Worm (Caenorhabditis elegans) whole organism, L1 larva: ENCODE measurements around the gene mboa-7.

Experiments
- C16A3.4 ChIP-seq: fragments of 150-350 bp; optimal IDR thresholded peaks from 2 replicates; lab custom pipeline; 2014; ENCODE audit warnings: missing biosample characterization, missing genetic modification characterization
- F16B12.6 ChIP-seq: fragments of 150-350 bp; optimal IDR thresholded peaks from 2 replicates; lab custom pipeline; 2014; ENCODE audit warnings: missing biosample characterization, missing genetic modification characterization
- aha-1 ChIP-seq: fragments of 150-350 bp; optimal IDR thresholded peaks from 2 replicates; lab custom pipeline; 2014; ENCODE audit warnings: missing biosample characterization, missing genetic modification characterization
- alr-1 ChIP-seq: fragments of 200-800 bp; sonication (Bioruptor generic); optimal IDR thresholded peaks from 2 replicates; lab custom pipeline; 2018; ENCODE audit warnings: borderline replicate concordance, mild to moderate bottlenecking, missing genetic modification characterization, missing compliant biosample characterization
- ama-1 ChIP-seq: fragments of 150-350 bp; optimal IDR thresholded peaks from 2 replicates; lab custom pipeline; 2014
- blmp-1 ChIP-seq: fragments of 150-350 bp; optimal IDR thresholded peaks from 2 replicates; lab custom pipeline; 2014; ENCODE audit warnings: missing biosample characterization, missing genetic modification characterization
- ceh-8 ChIP-seq: fragments of 200-800 bp; sonication (Bioruptor generic); optimal IDR thresholded peaks from 2 replicates; lab custom pipeline; 2018; ENCODE audit warnings: mild to moderate bottlenecking, missing genetic modification characterization, moderate library complexity, missing compliant biosample characterization
- dpl-1 ChIP-seq, 3 experiments: fragments of 150-350 bp in 2 of 3; sonication (generic microtip) in 1 of 3; optimal IDR thresholded peaks; 2 replicates each; lab custom pipeline; 2014 to 2017; ENCODE audit warnings: missing biosample characterization in 3 of 3, missing genetic modification characterization in 3 of 3, missing genetic modification reagents in 3 of 3
- efl-1 ChIP-seq, 4 experiments: fragments of 150-350 bp; optimal IDR thresholded peaks in 3 of 4; peaks in 1 of 4; 1 replicate in 1 of 4; 2 replicates in 3 of 4; lab custom pipeline; 2014; ENCODE audit warnings: missing biosample characterization in 2 of 4, missing genetic modification characterization in 2 of 4, missing genetic modification reagents in 2 of 4
- efl-3 ChIP-seq: fragments of 200-800 bp; sonication (Bioruptor generic); optimal IDR thresholded peaks from 2 replicates; lab custom pipeline; 2018; ENCODE audit warnings: mild to moderate bottlenecking, missing genetic modification characterization, missing compliant biosample characterization
- elt-2 ChIP-seq: sonication (generic microtip); optimal IDR thresholded peaks from 2 replicates; lab custom pipeline; 2016; ENCODE audit warnings: missing genetic modification characterization, mild to moderate bottlenecking, inconsistent platforms, missing compliant biosample characterization, missing genetic modification reagents
- ets-5 ChIP-seq: fragments of 200-800 bp; sonication (Bioruptor generic); IDR thresholded peaks from 2 replicates; pipeline ENCODE4 v1.3.6; 2022; ENCODE audit warnings: missing genetic modification characterization, missing compliant biosample characterization
- fkh-10 ChIP-seq: sonication (generic microtip); optimal IDR thresholded peaks from 2 replicates; lab custom pipeline; 2017; ENCODE audit warnings: missing biosample characterization, missing genetic modification reagents, missing genetic modification characterization
- fkh-8 ChIP-seq: sonication (generic microtip); optimal IDR thresholded peaks from 2 replicates; lab custom pipeline; 2016; ENCODE audit warnings: mild to moderate bottlenecking, missing genetic modification characterization, missing compliant biosample characterization
- grh-1 ChIP-seq: fragments of 200-800 bp; sonication (Bioruptor generic); IDR thresholded peaks from 2 replicates; pipeline ENCODE4 v1.3.6; 2022; ENCODE audit warnings: missing genetic modification reagents, missing genetic modification characterization, missing compliant biosample characterization
- lin-13 ChIP-seq: fragments of 150-350 bp; optimal IDR thresholded peaks from 2 replicates; lab custom pipeline; 2014; ENCODE audit warnings: missing biosample characterization, missing genetic modification reagents, missing genetic modification characterization
- lin-14 ChIP-seq: fragments of 200-800 bp; sonication (Bioruptor generic); optimal IDR thresholded peaks from 2 replicates; lab custom pipeline; 2018; ENCODE audit warnings: mild to moderate bottlenecking, missing genetic modification characterization, moderate library complexity, missing compliant biosample characterization
- lin-15B ChIP-seq: fragments of 150-350 bp; sonication (generic microtip); optimal IDR thresholded peaks from 3 replicates; lab custom pipeline; 2014; ENCODE audit warnings: missing biosample characterization, missing genetic modification characterization
- lir-3 ChIP-seq: sonication (generic microtip); optimal IDR thresholded peaks from 2 replicates; lab custom pipeline; 2016; ENCODE audit warnings: mild to moderate bottlenecking, missing genetic modification characterization, moderate library complexity, missing compliant biosample characterization; ENCODE audit not compliant: poor library complexity
- mef-2 ChIP-seq: fragments of 150-350 bp; optimal IDR thresholded peaks from 2 replicates; lab custom pipeline; 2014; ENCODE audit warnings: missing biosample characterization, missing genetic modification characterization
- mep-1 ChIP-seq: fragments of 150-350 bp; optimal IDR thresholded peaks from 2 replicates; lab custom pipeline; 2014; ENCODE audit warnings: missing biosample characterization, missing genetic modification characterization
- nhr-237 ChIP-seq: fragments of 150-350 bp; optimal IDR thresholded peaks from 2 replicates; lab custom pipeline; 2014; ENCODE audit warnings: missing biosample characterization, missing genetic modification characterization
- skn-1 ChIP-seq: fragments of 150-350 bp; optimal IDR thresholded peaks from 2 replicates; lab custom pipeline; 2014; ENCODE audit warnings: missing biosample characterization, missing genetic modification characterization
- snu-23 ChIP-seq: sonication (generic microtip); optimal IDR thresholded peaks from 2 replicates; lab custom pipeline; 2016; ENCODE audit warnings: missing genetic modification characterization, missing compliant biosample characterization
- sup-37 ChIP-seq: fragments of 200-800 bp; sonication (Bioruptor generic); optimal IDR thresholded peaks from 2 replicates; lab custom pipeline; 2018; ENCODE audit warnings: mild to moderate bottlenecking, missing genetic modification characterization, missing compliant biosample characterization
- swsn-7 ChIP-seq: sonication (generic microtip); optimal IDR thresholded peaks from 2 replicates; lab custom pipeline; 2016; ENCODE audit warnings: missing genetic modification characterization, missing compliant biosample characterization
- tbx-2 ChIP-seq: sonication (generic microtip); optimal IDR thresholded peaks from 2 replicates; lab custom pipeline; 2016; ENCODE audit warnings: missing genetic modification characterization, missing compliant biosample characterization
- unc-62 ChIP-seq: fragments of 150-350 bp; optimal IDR thresholded peaks from 2 replicates; lab custom pipeline; 2014; ENCODE audit warnings: missing biosample characterization, missing genetic modification reagents, missing genetic modification characterization
- vab-15 ChIP-seq: sonication (generic microtip); optimal IDR thresholded peaks from 2 replicates; lab custom pipeline; 2017; ENCODE audit warnings: missing genotype, mild to moderate bottlenecking, missing genetic modification characterization, missing compliant biosample characterization
- zag-1 ChIP-seq: fragments of 150-350 bp; optimal IDR thresholded peaks from 2 replicates; lab custom pipeline; 2014; ENCODE audit warnings: missing biosample characterization, missing genetic modification characterization
- zip-4 ChIP-seq: fragments of 200-800 bp; sonication (Bioruptor generic); optimal IDR thresholded peaks from 2 replicates; lab custom pipeline; 2018; ENCODE audit warnings: mild to moderate bottlenecking, missing genetic modification characterization, moderate library complexity, missing compliant biosample characterization
- ztf-4 ChIP-seq: fragments of 150-350 bp; optimal IDR thresholded peaks from 2 replicates; lab custom pipeline; 2014; ENCODE audit warnings: missing biosample characterization, missing genetic modification characterization

Gene mboa-7

DNA sequence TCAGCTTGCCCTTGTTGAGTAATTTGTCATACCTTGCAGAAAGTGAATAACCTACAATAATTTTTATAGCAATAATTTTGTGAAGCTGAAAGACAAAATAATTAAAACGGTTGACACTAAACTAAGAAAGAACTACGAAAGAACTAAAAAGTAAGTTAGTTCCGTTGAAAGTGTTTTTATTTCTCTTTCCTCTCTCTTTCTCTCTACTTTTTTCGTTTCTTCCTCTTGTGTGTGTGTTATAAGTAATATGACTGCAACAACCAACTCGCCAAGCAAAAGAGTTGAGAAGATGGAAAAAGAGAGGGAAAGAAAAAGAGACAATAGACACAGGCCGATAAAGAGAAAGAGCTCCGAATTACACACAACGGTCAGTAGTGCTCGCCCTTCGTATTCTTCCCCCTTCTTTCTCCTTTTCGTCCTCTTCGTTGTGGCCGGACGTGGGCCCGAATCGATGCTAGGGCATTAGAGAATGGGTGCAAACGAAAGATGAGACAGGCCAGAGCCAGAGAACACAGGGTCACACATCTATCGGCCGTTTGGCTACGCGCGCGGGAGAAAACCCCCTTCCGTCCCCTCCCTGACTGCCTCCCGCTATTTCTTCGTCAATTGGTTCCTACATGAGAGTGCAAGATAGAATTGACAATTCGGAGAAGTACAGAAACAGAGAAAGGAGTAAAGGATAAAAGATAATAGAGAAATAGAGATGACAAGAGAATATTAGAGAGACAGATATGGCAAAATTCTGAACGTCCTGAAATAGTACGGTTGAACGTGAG, 31.0 kb upstream of the mboa-7 start, which contains the start of gene syd-2 (continued):
- no peak for TF ChIP-seq lin-13 (GFP tag; lab: Kevin White, UChicago)
- TF ChIP-seq, all 84 proteins: peak for 44

DNA sequence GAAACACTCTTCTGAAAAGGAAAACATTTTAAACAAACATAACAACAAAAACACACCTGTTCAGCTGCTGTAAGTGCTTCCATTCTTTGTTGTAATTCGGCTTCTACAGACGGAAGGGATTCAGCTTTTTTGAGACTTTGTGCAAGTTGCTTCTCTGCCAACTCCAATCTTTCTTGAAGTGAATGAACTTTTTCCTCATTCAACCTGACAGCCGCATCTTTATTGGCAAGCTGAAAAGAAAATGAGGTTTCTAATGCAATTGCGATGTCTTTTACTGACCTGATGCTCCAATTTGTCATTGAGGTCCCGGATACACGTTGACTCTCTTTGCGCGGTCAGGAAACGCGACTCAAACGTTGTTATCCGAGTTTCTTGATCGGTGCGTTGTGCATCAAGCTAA, 28.7 kb upstream of the mboa-7 start:
- no peak for TF ChIP-seq efl-1 (optimal IDR thresholded peaks at IDR 0.05; lab: Kevin White, UChicago)
- TF ChIP-seq efl-1 (GFP tag; optimal IDR thresholded peaks at IDR 0.05 in 1 of 2; lab: Kevin White, UChicago), result peak in 1 of 2 experiments; percentile 46
- no peak for TF ChIP-seq unc-62 (GFP tag; lab: Kevin White, UChicago)
- TF ChIP-seq snu-23 (GFP tag; lab: Kevin White, UChicago), result no peak
- no peak for TF ChIP-seq zip-4 (GFP tag; lab: Kevin White, UChicago)
- no peak for TF ChIP-seq mep-1 (tag; lab: Kevin White, UChicago)
- TF ChIP-seq lin-14, result peak; percentile 29
- peak; percentile 52 for TF ChIP-seq ceh-8

DNA sequence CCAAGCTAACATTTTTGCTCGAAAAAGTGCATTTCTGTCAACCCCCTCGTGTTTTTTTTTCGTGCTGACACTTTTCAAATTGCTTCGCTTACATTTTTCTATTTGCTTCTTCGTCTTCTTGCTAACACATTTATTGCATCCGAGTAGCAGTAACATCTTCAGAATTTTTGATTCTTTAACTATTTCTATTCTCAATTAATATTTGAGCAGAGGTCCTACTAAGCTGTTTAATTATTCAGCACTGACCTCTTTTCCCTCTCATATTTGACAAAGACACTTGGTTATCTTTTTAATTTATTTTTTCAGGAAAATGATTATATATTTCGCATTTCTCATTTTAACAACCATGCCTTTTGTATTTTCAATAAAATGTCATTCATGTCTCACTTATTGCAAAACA, 21.4 kb upstream of the mboa-7 start, which contains the start of gene F59F5.5:
F59F5.5 (plus strand) TSS at position 301 of the 400 bp plus-strand sequence.
- TF ChIP-seq grh-1 (GFP tag; lab: Robert Waterston, UW) (no peak), tbx-2 (tag; lab: Kevin White, UChicago) (no peak), ets-5 (GFP tag; lab: Robert Waterston, UW) (no peak), alr-1 (tag; lab: Kevin White, UChicago) (no peak), fkh-10 (GFP tag; lab: Kevin White, UChicago) (no peak)

DNA sequence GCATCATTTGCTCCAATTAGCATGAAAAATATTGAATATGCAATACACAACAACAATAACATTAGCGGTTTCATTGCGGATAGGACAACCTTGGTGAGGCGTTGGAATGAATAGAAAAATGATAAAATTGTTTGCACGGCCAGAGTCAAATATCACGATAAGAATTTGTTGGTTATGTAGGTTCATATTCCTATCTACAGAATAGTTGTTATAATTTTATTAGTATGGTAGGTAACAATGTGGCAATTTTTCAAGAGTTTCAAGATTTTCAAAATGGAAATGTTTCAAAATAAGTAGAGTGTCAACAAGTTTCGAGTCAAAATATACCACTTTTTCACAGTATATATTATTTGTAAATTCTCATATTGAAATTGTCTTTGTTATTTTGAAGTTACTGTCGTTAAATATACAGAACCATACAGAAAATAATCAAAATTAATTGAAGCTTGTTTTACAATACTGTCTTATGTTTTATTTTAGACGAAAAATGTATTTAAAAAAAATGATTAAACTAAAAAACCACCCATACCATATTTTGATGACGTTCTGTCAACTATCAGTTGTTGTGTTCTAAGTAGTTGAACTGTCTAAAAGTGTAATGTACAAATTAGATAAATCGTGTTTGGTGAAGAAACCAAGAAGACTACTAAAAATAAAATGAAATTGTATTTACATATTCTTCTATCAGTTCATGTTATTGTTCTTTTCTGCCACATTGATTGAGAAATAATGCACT, 18.1 kb upstream of the mboa-7 start, which contains the start of the genes F59F5.3 and F59F5.4:
F59F5.3 (minus strand) TSS at position 101 of the 736 bp plus-strand sequence.
F59F5.4 (plus strand) TSS at position 686 of the 736 bp plus-strand sequence.
- TF ChIP-seq elt-2 (tag; lab: Kevin White, UChicago) (peak; percentile 19), ztf-4 (no peak), skn-1 (no peak)
- TF ChIP-seq, all 84 proteins: peak for 1

DNA sequence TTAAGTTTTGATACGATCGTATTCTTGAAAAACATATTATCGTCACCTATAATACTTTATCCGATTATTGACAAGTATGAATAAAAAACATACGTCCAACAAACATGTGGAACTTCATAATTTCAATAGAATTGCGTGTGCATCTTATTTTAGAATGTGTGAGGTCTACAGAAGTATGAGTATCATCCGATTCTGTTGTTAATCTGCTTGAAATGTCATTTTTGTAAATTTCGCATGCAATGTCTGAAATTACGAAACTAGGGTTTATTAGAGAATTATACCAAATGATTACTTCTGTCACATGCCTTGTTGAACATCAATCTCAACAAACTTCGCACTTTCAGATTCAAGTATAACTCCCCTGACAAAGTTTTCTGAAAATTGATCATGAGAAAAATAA, 17.4 kb upstream of the mboa-7 start:
- TF ChIP-seq ama-1 (lab: Kevin White, UChicago) (no peak), C16A3.4 (tag; lab: Kevin White, UChicago) (no peak), nhr-237 (tag; lab: Kevin White, UChicago) (no peak), mef-2 (tag; lab: Kevin White, UChicago) (no peak), zag-1 (tag; lab: Kevin White, UChicago) (no peak), dpl-1 (GFP tag; optimal IDR thresholded peaks at IDR 0.05; lab: Kevin White, UChicago) (no peak), tbx-2 (tag; lab: Kevin White, UChicago) (no peak), aha-1 (tag; lab: Kevin White, UChicago) (no peak), mep-1 (tag; lab: Kevin White, UChicago) (no peak), efl-3 (GFP tag; lab: Kevin White, UChicago) (no peak)

DNA sequence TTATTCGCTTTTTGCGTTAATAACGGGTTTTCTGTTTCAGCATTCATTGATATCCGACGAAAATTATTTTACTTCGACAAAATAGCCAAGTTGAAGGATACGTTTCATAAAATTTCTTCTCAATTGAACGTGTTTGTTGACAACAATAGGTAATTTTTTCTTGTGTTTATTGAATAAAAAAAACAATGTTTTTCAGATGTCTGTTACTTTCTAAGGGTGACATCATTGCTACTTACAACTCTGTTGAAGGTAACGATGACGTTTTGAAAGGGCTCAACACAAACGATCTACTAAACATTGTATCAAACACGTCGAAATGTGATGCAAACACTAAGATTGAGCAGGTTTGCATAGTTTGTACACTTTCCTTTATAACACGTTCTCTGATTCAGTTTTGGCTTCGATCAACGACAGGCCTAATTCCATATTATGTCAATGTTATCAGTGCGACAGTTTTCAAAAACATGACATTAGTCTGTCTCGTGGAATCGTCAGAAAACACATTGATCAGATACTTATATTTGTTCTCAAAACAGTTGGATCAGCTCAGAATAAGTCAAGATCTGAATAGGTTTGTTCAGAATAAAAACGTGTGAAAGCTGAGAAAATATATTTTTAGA, 10.4 kb upstream of the mboa-7 start:
- TF ChIP-seq swsn-7 (tag; lab: Kevin White, UChicago), result no peak
- TF ChIP-seq F16B12.6 (tag; lab: Kevin White, UChicago), result no peak
- TF ChIP-seq efl-1 (optimal IDR thresholded peaks at IDR 0.05; lab: Kevin White, UChicago), result no peak
- TF ChIP-seq efl-1 (GFP tag; optimal IDR thresholded peaks at IDR 0.05 in 1 of 2; lab: Kevin White, UChicago), result peak in 1 of 2 experiments; percentile 62
- TF ChIP-seq sup-37 (GFP tag; lab: Kevin White, UChicago), result no peak
- peak; percentile 2 for TF ChIP-seq elt-2 (tag; lab: Kevin White, UChicago)
- TF ChIP-seq fkh-8 (tag; lab: Kevin White, UChicago), result no peak
- TF ChIP-seq blmp-1 (tag; lab: Kevin White, UChicago), result no peak
- no peak for TF ChIP-seq lir-3 (tag; lab: Kevin White, UChicago)
- no peak for TF ChIP-seq lin-15B (tag; lab: Kevin White, UChicago)
- TF ChIP-seq vab-15 (tag; lab: Kevin White, UChicago), result no peak
